Worm (Caenorhabditis elegans): Measurements from ENCODE around the gene affl-1.

DNA sequence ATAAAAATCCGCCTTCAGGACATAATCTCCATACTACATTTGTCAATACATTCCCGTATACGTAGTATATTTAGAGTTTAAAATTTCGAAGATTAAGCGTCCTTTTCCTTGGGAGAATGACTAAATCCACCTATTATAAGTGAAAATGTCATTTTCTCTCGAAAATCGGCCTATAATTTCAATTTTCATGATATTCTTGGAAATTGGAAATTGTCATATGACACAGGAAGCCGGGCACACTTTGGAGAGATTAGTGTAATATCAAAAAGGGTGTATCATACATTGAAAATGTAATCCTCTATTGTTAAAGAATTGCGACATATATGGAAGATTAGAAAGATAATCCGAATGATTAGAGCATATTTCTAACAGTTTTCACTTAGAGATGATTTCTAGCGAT is 42.7 kb downstream of the affl-1 start:
- no peak for TF ChIP-seq unc-62 (GFP tag; optimal IDR thresholded peaks at IDR 0.05)
- TF ChIP-seq ztf-28 (GFP tag; IDR thresholded peaks at IDR 0.05), result no peak
- no peak for TF ChIP-seq bed-2 (GFP tag; IDR thresholded peaks at IDR 0.05)
- no peak for TF ChIP-seq gei-17 (GFP tag; optimal IDR thresholded peaks at IDR 0.05)
- no peak for TF ChIP-seq ceh-58 (GFP tag; IDR thresholded peaks at IDR 0.05)
- no peak for TF ChIP-seq pha-4 (tag; optimal IDR thresholded peaks at IDR 0.05)
- TF ChIP-seq sptf-2 (GFP tag; optimal IDR thresholded peaks at IDR 0.05), result no peak
- no peak for TF ChIP-seq hrde-1 (tag; optimal IDR thresholded peaks at IDR 0.05; ENCODE audit: borderline replicate concordance)
- TF ChIP-seq hlh-26 (GFP tag; conservative IDR thresholded peaks at IDR 0.05), result no peak
- no peak for TF ChIP-seq tbp1 (GFP tag; optimal IDR thresholded peaks at IDR 0.05)
- TF ChIP-seq unc-130 (GFP tag; optimal IDR thresholded peaks at IDR 0.05), result no peak

Data from whole organism, young adult.